Fruit fly (Drosophila melanogaster): ENCODE data around the gene YL-1.
A peak's percentile ranks its signal among the peaks of the same experiment; 100 is the strongest.

YL-1 gene

dm6 chr2L:11003925-11004673 is 33.9 kb downstream of the YL-1 start, which contains the start of gene RpL9 (continued):
- TF ChIP-seq CG9437 (GFP tag; optimal IDR thresholded peaks at IDR 0.05) (peak; percentile 69), Pdp1 (GFP tag; optimal IDR thresholded peaks at IDR 0.05) (peak; percentile 53 to 56), TFAM (GFP tag; optimal IDR thresholded peaks at IDR 0.05) (no peak), grn (GFP tag; optimal IDR thresholded peaks at IDR 0.05) (no peak), Blimp-1 (GFP tag; optimal IDR thresholded peaks at IDR 0.05) (no peak), Hmx (GFP tag; optimal IDR thresholded peaks at IDR 0.05) (no peak), CG12219 (GFP tag; optimal IDR thresholded peaks at IDR 0.05) (peak; percentile 84), CG43689 (GFP tag; IDR thresholded peaks at IDR 0.05) (no peak), HLHmδ (GFP tag; optimal IDR thresholded peaks at IDR 0.05) (peak; percentile 79), row (GFP tag; IDR thresholded peaks at IDR 0.05) (peak; percentile 42; the same call in 2 of the 3 replicates), Bteb2 (GFP tag; optimal IDR thresholded peaks at IDR 0.05) (peak; percentile 49), HmgD (GFP tag; optimal IDR thresholded peaks at IDR 0.05) (no peak), gt (GFP tag; IDR thresholded peaks at IDR 0.05) (no peak), lilli (GFP tag; optimal IDR thresholded peaks at IDR 0.05) (peak; percentile 45), CrebB (tag; optimal IDR thresholded peaks at IDR 0.05) (peak; percentile 84), Usf (GFP tag; optimal IDR thresholded peaks at IDR 0.05) (peak; percentile 38), vvl (GFP tag; IDR thresholded peaks at IDR 0.05) (no peak), CG5180 (GFP tag; optimal IDR thresholded peaks at IDR 0.05) (peak; percentile 67), CG30431 (GFP tag; optimal IDR thresholded peaks at IDR 0.05) (no peak), gfzf (GFP tag; optimal IDR thresholded peaks at IDR 0.05) (peak; percentile 72), lmd (GFP tag; IDR thresholded peaks at IDR 0.05) (no peak), CG17829 (tag; optimal IDR thresholded peaks at IDR 0.05) (peak; percentile 58), trh (GFP tag; optimal IDR thresholded peaks at IDR 0.05) (peak; percentile 37), ssp (GFP tag; IDR thresholded peaks at IDR 0.05) (no peak), ERR (GFP tag; optimal IDR thresholded peaks at IDR 0.05) (no peak), GATAe (GFP tag; conservative IDR thresholded peaks at IDR 0.05) (no peak), Atf3 (GFP tag; optimal IDR thresholded peaks at IDR 0.05) (peak; percentile 15), CG1602 (GFP tag; optimal IDR thresholded peaks at IDR 0.05) (no peak), bab2 (GFP tag; optimal IDR thresholded peaks at IDR 0.05) (peak; percentile 16), CG12236 (GFP tag; optimal IDR thresholded peaks at IDR 0.05) (peak; percentile 37), CG8944 (GFP tag; optimal IDR thresholded peaks at IDR 0.05) (peak; percentile 18), stwl (tag; optimal IDR thresholded peaks at IDR 0.05) (peak; percentile 20), E2f1 (GFP tag; IDR thresholded peaks at IDR 0.05) (no peak; the same call in 1 of the 2 replicates), vfl (GFP tag; optimal IDR thresholded peaks at IDR 0.05) (peak; percentile 5), Antp (GFP tag; optimal IDR thresholded peaks at IDR 0.05) (peak; percentile 26), Meics (GFP tag; optimal IDR thresholded peaks at IDR 0.05) (peak; percentile 86), cwo (GFP tag; optimal IDR thresholded peaks at IDR 0.05) (no peak), toy (GFP tag; IDR thresholded peaks at IDR 0.05) (no peak; the same call in 1 of the 2 replicates), CG10979 (tag; optimal IDR thresholded peaks at IDR 0.05) (peak; percentile 49), CG32532 (GFP tag; IDR thresholded peaks at IDR 0.05) (peak; percentile 75), CG32772 (GFP tag; IDR thresholded peaks at IDR 0.05) (no peak), Tbp (GFP tag; optimal IDR thresholded peaks at IDR 0.05) (peak; percentile 4), CG7963 (GFP tag; IDR thresholded peaks at IDR 0.05; ENCODE audit: partially characterized antibody) (no peak), CG14441 (GFP tag; IDR thresholded peaks at IDR 0.05) (no peak; the same call in 1 of the 2 replicates), CG10654 (GFP tag; optimal IDR thresholded peaks at IDR 0.05) (peak; percentile 33), NC2β (GFP tag; optimal IDR thresholded peaks at IDR 0.05) (peak; percentile 87), tgo (GFP tag; IDR thresholded peaks at IDR 0.05) (peak; percentile 33; the same call in 1 of the 3 replicates), CG9876 (GFP tag; optimal IDR thresholded peaks at IDR 0.05) (peak; percentile 33), insv (GFP tag; optimal IDR thresholded peaks at IDR 0.05) (peak in 1 of 2 experiments; percentile 56), CG10321 (GFP tag; IDR thresholded peaks at IDR 0.05) (peak; percentile 57; the same call in 1 of the 2 replicates)
